Worm (Caenorhabditis elegans) whole organism, young adult: ENCODE data around the gene rps-30.

Experiments
- atf-7 ChIP-seq: sonication (generic microtip); optimal IDR thresholded peaks from 2 replicates; lab custom pipeline; 2017; ENCODE audit warnings: mild to moderate bottlenecking, missing genetic modification characterization, missing compliant biosample characterization
- die-1 ChIP-seq: sonication (generic microtip); optimal IDR thresholded peaks from 2 replicates; lab custom pipeline; 2016; ENCODE audit warnings: missing genotype, mild to moderate bottlenecking, missing genetic modification characterization, missing compliant biosample characterization
- ekl-4 ChIP-seq: fragments of 200-800 bp; sonication (Bioruptor generic); IDR thresholded peaks from 2 replicates; pipeline ENCODE4 v1.3.6; 2022; ENCODE audit warnings: missing genetic modification reagents, missing genetic modification characterization, missing compliant biosample characterization
- hmg-1.2 ChIP-seq: fragments of 200-800 bp; sonication (Bioruptor generic); IDR thresholded peaks from 2 replicates; pipeline ENCODE4 v1.3.6; 2022; ENCODE audit warnings: missing genetic modification reagents, missing genetic modification characterization, missing compliant biosample characterization
- hmg-20 ChIP-seq: fragments of 200-800 bp; sonication (Bioruptor generic); IDR thresholded peaks from 2 replicates; pipeline ENCODE4 v1.3.6; 2022; ENCODE audit warnings: missing genetic modification reagents, missing genetic modification characterization, missing compliant biosample characterization
- lag-1 ChIP-seq: fragments of 200-800 bp; sonication (Bioruptor generic); IDR thresholded peaks from 2 replicates; pipeline ENCODE4 v1.3.6; 2022; ENCODE audit warnings: missing genetic modification reagents, missing genetic modification characterization, missing compliant biosample characterization
- lin-40 ChIP-seq: sonication (generic microtip); optimal IDR thresholded peaks from 2 replicates; lab custom pipeline; 2016; ENCODE audit warnings: missing genetic modification characterization, mild to moderate bottlenecking, missing compliant biosample characterization, missing genotype, missing genetic modification reagents
- madf-6 ChIP-seq: fragments of 200-800 bp; sonication (Bioruptor generic); IDR thresholded peaks from 2 replicates; pipeline ENCODE4 v1.3.6; 2022; ENCODE audit warnings: missing genetic modification reagents, missing genetic modification characterization, missing compliant biosample characterization
- nhr-120 ChIP-seq: fragments of 200-800 bp; sonication (Bioruptor generic); IDR thresholded peaks from 2 replicates; pipeline ENCODE4 v1.3.6; 2022; ENCODE audit warnings: missing genetic modification characterization, missing compliant biosample characterization
- nhr-27 ChIP-seq: fragments of 200-800 bp; sonication (Bioruptor generic); optimal IDR thresholded peaks from 2 replicates; lab custom pipeline; 2018; ENCODE audit warnings: mild to moderate bottlenecking, missing genetic modification characterization, moderate library complexity, missing compliant biosample characterization
- nhr-80 ChIP-seq: sonication (generic microtip); optimal IDR thresholded peaks from 2 replicates; lab custom pipeline; 2016; ENCODE audit warnings: missing genetic modification characterization, missing compliant biosample characterization
- pha-4 ChIP-seq: fragments of 150-350 bp; sonication (generic microtip); optimal IDR thresholded peaks from 2 replicates; lab custom pipeline; 2014; ENCODE audit warnings: missing biosample characterization, missing genetic modification reagents, missing genetic modification characterization
- rec-8 ChIP-seq, 2 experiments: sonication (generic microtip); optimal IDR thresholded peaks; 2 replicates each; lab custom pipeline; 2016; ENCODE audit warnings: mild to moderate bottlenecking in 2 of 2, missing genetic modification characterization in 2 of 2, missing genetic modification reagents in 2 of 2, missing genotype in 2 of 2, missing biosample characterization in 1 of 2, missing compliant biosample characterization in 1 of 2, moderate library complexity in 1 of 2
- rpc-1 ChIP-seq, 2 experiments: fragments of 150-350 bp in 1 of 2; sonication (generic microtip) in 1 of 2; optimal IDR thresholded peaks; 2 replicates each; lab custom pipeline; 2014 to 2018; ENCODE audit warnings: missing biosample characterization in 1 of 2, missing genetic modification characterization in 1 of 2, missing genetic modification reagents in 1 of 2, missing genotype in 1 of 2
- snpc-1.1 ChIP-seq: sonication (generic microtip); optimal IDR thresholded peaks from 2 replicates; lab custom pipeline; 2017; ENCODE audit warnings: missing genetic modification characterization, mild to moderate bottlenecking, missing compliant biosample characterization, antibody characterized with exemption, moderate library complexity, missing genotype, missing genetic modification reagents; ENCODE audit not compliant: insufficient read depth
- tlf-1 ChIP-seq: fragments of 200-800 bp; sonication (Bioruptor generic); optimal IDR thresholded peaks from 2 replicates; lab custom pipeline; 2018; ENCODE audit warnings: mild to moderate bottlenecking, missing genetic modification characterization, missing compliant biosample characterization
- unc-130 ChIP-seq: sonication (generic microtip); optimal IDR thresholded peaks from 2 replicates; lab custom pipeline; 2016; ENCODE audit warnings: missing genetic modification reagents, missing genetic modification characterization, missing compliant biosample characterization
- ztf-26 ChIP-seq: sonication (generic microtip); optimal IDR thresholded peaks from 2 replicates; lab custom pipeline; 2017; ENCODE audit warnings: missing genetic modification characterization, missing compliant biosample characterization

The rps-30 gene

ce11 chrV:7825836-7826235 is 49.5 kb downstream of the rps-30 start (continued):
- TF ChIP-seq lag-1: no peak
- no peak for TF ChIP-seq unc-130 (GFP tag; lab: Kevin White, UChicago)
- no peak for TF ChIP-seq atf-7 (tag; lab: Kevin White, UChicago)

DNA sequence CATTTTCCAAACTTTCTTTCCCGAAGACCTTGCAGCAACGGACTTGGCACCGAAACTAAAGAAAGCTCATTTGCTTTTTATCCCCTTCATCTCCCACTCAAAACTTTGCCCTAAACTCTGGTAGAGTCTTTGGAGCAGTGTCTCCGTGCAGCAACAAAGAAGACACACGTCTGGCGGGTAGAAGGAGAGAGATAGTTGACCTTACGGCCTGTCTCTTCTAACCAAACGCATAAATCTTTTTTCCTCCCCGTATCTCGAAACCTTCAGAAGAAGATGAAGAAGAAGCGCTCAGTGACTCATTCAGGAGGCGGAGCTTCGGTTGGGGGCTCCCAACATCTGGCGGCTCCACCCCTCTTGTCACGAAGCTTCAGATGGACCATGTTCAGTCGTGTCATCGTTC is 50.0 kb downstream of the rps-30 start:
- no peak for TF ChIP-seq tlf-1 (GFP tag; lab: Kevin White, UChicago)
- no peak for TF ChIP-seq die-1 (tag; lab: Kevin White, UChicago)
- no peak for TF ChIP-seq ekl-4 (GFP tag; lab: Robert Waterston, UW)
- no peak for TF ChIP-seq snpc-1.1 (tag; lab: Kevin White, UChicago)
- no peak for TF ChIP-seq rec-8 (tag; optimal IDR thresholded peaks at IDR 0.05; lab: Kevin White, UChicago)
- no peak for TF ChIP-seq ztf-26
- TF ChIP-seq hmg-20 (GFP tag; lab: Robert Waterston, UW): no peak
- no peak for TF ChIP-seq lin-40 (tag; lab: Kevin White, UChicago)
- no peak for TF ChIP-seq hmg-1.2
- no peak for TF ChIP-seq madf-6
- TF ChIP-seq rpc-1 (optimal IDR thresholded peaks at IDR 0.05; lab: Kevin White, UChicago): no peak
- no peak for TF ChIP-seq rpc-1 (tag; optimal IDR thresholded peaks at IDR 0.05; lab: Kevin White, UChicago)
- TF ChIP-seq nhr-80 (tag; lab: Kevin White, UChicago): no peak
- TF ChIP-seq pha-4: no peak
- TF ChIP-seq nhr-27: no peak
- TF ChIP-seq nhr-120 (GFP tag; lab: Robert Waterston, UW): no peak
